Worm (Caenorhabditis elegans): ENCODE measurements around the gene rod-1.

rod-1 gene

ce11 chrIV:7478134-7478533, at the start of gene rod-1:
Gene rod-1 (plus strand): TSS chrIV:7478452.
- TF ChIP-seq ceh-30 (tag; optimal IDR thresholded peaks at IDR 0.05) (no peak), hlh-30 (tag; optimal IDR thresholded peaks at IDR 0.05; ENCODE audit: insufficient read depth) (no peak), fkh-10 (GFP tag; optimal IDR thresholded peaks at IDR 0.05) (no peak), sox-4 (tag; optimal IDR thresholded peaks at IDR 0.05) (no peak), C08G9.2 (tag; optimal IDR thresholded peaks at IDR 0.05) (no peak), K09A11.1 (tag; optimal IDR thresholded peaks at IDR 0.05; ENCODE audit: insufficient read depth) (no peak), ref-2 (tag; optimal IDR thresholded peaks at IDR 0.05) (no peak), tbx-2 (tag; optimal IDR thresholded peaks at IDR 0.05) (no peak), lim-6 (tag; optimal IDR thresholded peaks at IDR 0.05) (no peak), nhr-232 (tag; optimal IDR thresholded peaks at IDR 0.05) (no peak), K02D7.2 (tag; optimal IDR thresholded peaks at IDR 0.05) (no peak), npax-4 (tag; optimal IDR thresholded peaks at IDR 0.05) (no peak), gmeb-2 (tag; optimal IDR thresholded peaks at IDR 0.05) (no peak), eyg-1 (tag; optimal IDR thresholded peaks at IDR 0.05) (no peak), nfya-1 (tag; optimal IDR thresholded peaks at IDR 0.05) (no peak), ztf-16 (tag; optimal IDR thresholded peaks at IDR 0.05) (no peak), ceh-2 (tag; optimal IDR thresholded peaks at IDR 0.05) (no peak), elt-4 (tag; optimal IDR thresholded peaks at IDR 0.05) (no peak)

- TF ChIP-seq unc-55 (GFP tag; optimal IDR thresholded peaks at IDR 0.05), result peak; percentile 69
- no peak for TF ChIP-seq hlh-6 (tag; optimal IDR thresholded peaks at IDR 0.05)
- peak; percentile 23 for TF ChIP-seq rnt-1 (tag; optimal IDR thresholded peaks at IDR 0.05)
- TF ChIP-seq elt-2 (tag; optimal IDR thresholded peaks at IDR 0.05), result no peak
- TF ChIP-seq hlh-8 (tag; optimal IDR thresholded peaks at IDR 0.05), result no peak
- TF ChIP-seq lin-11 (tag; optimal IDR thresholded peaks at IDR 0.05), result no peak
- peak; percentile 6 for TF ChIP-seq ceh-18 (tag; optimal IDR thresholded peaks at IDR 0.05)
Measured at ce11 chrIV:7428998-7429397, 49.3 kb upstream of the rod-1 start.

DNA sequence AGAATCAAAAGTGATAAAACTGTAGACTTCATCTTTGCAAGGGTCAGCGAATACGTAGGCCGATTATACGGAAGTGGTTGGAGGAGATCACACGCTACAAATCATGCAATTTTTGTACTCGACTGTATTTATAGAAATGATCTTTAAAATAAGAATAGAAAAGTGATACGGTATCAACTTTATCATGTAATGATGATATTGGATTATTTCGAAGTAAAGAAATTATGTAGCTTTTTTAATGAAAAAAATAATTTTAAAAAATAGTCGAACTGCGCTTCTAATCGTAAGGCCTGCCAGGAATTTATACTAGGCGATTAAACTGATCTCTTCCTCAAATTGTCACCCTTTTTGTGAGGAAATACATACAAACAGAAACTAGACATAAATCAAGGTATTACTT, 44.4 kb upstream of the rod-1 start, which contains the start of gene B0496.11:
TSS of gene B0496.11 (minus strand) at position 101 of the 400 bp plus-strand sequence.
- TF ChIP-seq ceh-24 (tag; optimal IDR thresholded peaks at IDR 0.05), result no peak
- no peak for TF ChIP-seq lim-6 (tag; optimal IDR thresholded peaks at IDR 0.05)
- no peak for TF ChIP-seq gmeb-2 (tag; optimal IDR thresholded peaks at IDR 0.05)
- TF ChIP-seq C08G9.2 (tag; optimal IDR thresholded peaks at IDR 0.05), result no peak
- TF ChIP-seq ztf-16 (tag; optimal IDR thresholded peaks at IDR 0.05), result no peak
- TF ChIP-seq ref-2 (tag; optimal IDR thresholded peaks at IDR 0.05), result no peak
- TF ChIP-seq fkh-10 (GFP tag; optimal IDR thresholded peaks at IDR 0.05), result no peak
- TF ChIP-seq dve-1 (tag; optimal IDR thresholded peaks at IDR 0.05), result no peak
- no peak for TF ChIP-seq fax-1 (tag; optimal IDR thresholded peaks at IDR 0.05)
- TF ChIP-seq unc-86 (tag; optimal IDR thresholded peaks at IDR 0.05), result no peak
- no peak for TF ChIP-seq pat-9 (tag; optimal IDR thresholded peaks at IDR 0.05)
- TF ChIP-seq ceh-18 (tag; optimal IDR thresholded peaks at IDR 0.05), result no peak
- no peak for TF ChIP-seq unc-42 (tag; optimal IDR thresholded peaks at IDR 0.05)
- TF ChIP-seq unc-3 (GFP tag; conservative IDR thresholded peaks at IDR 0.05), result no peak
- no peak for TF ChIP-seq unc-3 (tag; optimal IDR thresholded peaks at IDR 0.05)
- TF ChIP-seq pha-2 (tag; optimal IDR thresholded peaks at IDR 0.05), result no peak
- TF ChIP-seq zip-5 (tag; optimal IDR thresholded peaks at IDR 0.05), result no peak
- no peak for TF ChIP-seq pros-1 (tag; optimal IDR thresholded peaks at IDR 0.05)
- TF ChIP-seq ceh-45 (GFP tag; IDR thresholded peaks at IDR 0.05), result no peak
- no peak for TF ChIP-seq ahr-1 (tag; optimal IDR thresholded peaks at IDR 0.05)
- TF ChIP-seq sdc-2 (tag; optimal IDR thresholded peaks at IDR 0.05), result no peak

DNA sequence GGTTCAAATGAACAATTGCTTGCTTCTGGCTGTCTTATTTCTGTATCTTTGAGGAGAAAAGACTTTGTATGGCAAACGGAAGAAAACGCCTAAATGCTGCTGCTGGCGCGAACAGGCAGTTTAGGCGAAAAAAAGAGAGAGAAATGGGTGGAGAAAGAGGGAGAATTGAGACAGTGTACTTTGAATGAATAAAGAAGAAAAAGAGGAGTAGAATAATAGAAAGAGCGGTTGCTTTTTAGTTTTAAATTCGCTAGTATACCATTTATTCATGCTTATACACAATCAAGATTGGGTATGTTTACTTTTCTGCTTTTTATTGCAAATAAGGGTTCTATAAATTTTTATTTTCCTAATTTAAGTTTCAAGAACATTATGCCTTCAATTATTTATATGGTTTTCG, 38.9 kb upstream of the rod-1 start:
- TF ChIP-seq F13H6.1 (tag; optimal IDR thresholded peaks at IDR 0.05) (no peak), ama-1 (optimal IDR thresholded peaks at IDR 0.05) (no peak), tbx-7 (tag; optimal IDR thresholded peaks at IDR 0.05) (no peak), nhr-232 (tag; optimal IDR thresholded peaks at IDR 0.05) (no peak), nfya-1 (tag; optimal IDR thresholded peaks at IDR 0.05) (no peak), T23F11.4 (GFP tag; optimal IDR thresholded peaks at IDR 0.05) (no peak), ceh-18 (tag; optimal IDR thresholded peaks at IDR 0.05) (no peak), ttx-3 (tag; optimal IDR thresholded peaks at IDR 0.05) (no peak), K09A11.1 (tag; optimal IDR thresholded peaks at IDR 0.05; ENCODE audit: insufficient read depth) (no peak), hlh-13 (GFP tag; optimal IDR thresholded peaks at IDR 0.05) (no peak), sdc-2 (tag; optimal IDR thresholded peaks at IDR 0.05) (no peak), pha-2 (tag; optimal IDR thresholded peaks at IDR 0.05) (no peak), hlh-30 (tag; optimal IDR thresholded peaks at IDR 0.05; ENCODE audit: insufficient read depth) (no peak)
